Fruit fly (Drosophila melanogaster) whole organism, wandering third instar larva: ENCODE results near the gene Arf1.
A peak's percentile ranks its signal among the peaks of the same experiment; 100 is the strongest.

Experiments used
- Abd-B ChIP-seq: fragments of >200 bp; optimal IDR thresholded peaks from 2 replicates; lab custom pipeline; 2017; ENCODE audit warnings: missing biosample characterization, missing genetic modification characterization
- CG32264 ChIP-seq: fragments of 200-800 bp; sonication (Bioruptor generic); optimal IDR thresholded peaks from 2 replicates; lab custom pipeline; 2016; ENCODE audit warnings: missing biosample characterization, missing genetic modification characterization
- CG9705 ChIP-seq: fragments of 200-800 bp; sonication (Bioruptor generic); optimal IDR thresholded peaks from 2 replicates; lab custom pipeline; 2018; ENCODE audit warnings: missing biosample characterization, mild to moderate bottlenecking, missing genetic modification characterization
- CrebA ChIP-seq: fragments of 200-800 bp; sonication (Bioruptor generic); optimal IDR thresholded peaks from 2 replicates; lab custom pipeline; 2016; ENCODE audit warnings: missing biosample characterization, mild to moderate bottlenecking, missing genetic modification characterization, borderline replicate concordance
- Dfd ChIP-seq: fragments of >200 bp; optimal IDR thresholded peaks from 2 replicates; lab custom pipeline; 2017; ENCODE audit warnings: missing biosample characterization, missing genetic modification characterization
- Dif ChIP-seq: fragments of 200-275, 200-300 bp; sonication (Bioruptor generic); optimal IDR thresholded peaks from 2 replicates; lab custom pipeline; 2018; ENCODE audit warnings: missing biosample characterization, missing genetic modification characterization; ENCODE audit not compliant: partially characterized antibody
- GATAd ChIP-seq: sonication (Bioruptor generic); optimal IDR thresholded peaks from 2 replicates; lab custom pipeline; 2016; ENCODE audit warnings: missing biosample characterization, missing genetic modification characterization
- HLH106 ChIP-seq: fragments of 200-800 bp; optimal IDR thresholded peaks from 3 replicates; lab custom pipeline; 2019; ENCODE audit warnings: missing biosample characterization, mild to moderate bottlenecking, missing genetic modification characterization, moderate library complexity
- Hnf4 ChIP-seq: fragments of 200-800 bp; sonication (Bioruptor generic); optimal IDR thresholded peaks from 2 replicates; lab custom pipeline; 2016; ENCODE audit warnings: missing biosample characterization, mild to moderate bottlenecking, missing genetic modification characterization
- Hr78 ChIP-seq: fragments of >200 bp; optimal IDR thresholded peaks from 2 replicates; lab custom pipeline; 2017; ENCODE audit warnings: missing biosample characterization, missing genetic modification characterization
- Hr83 ChIP-seq: fragments of 200-300 bp; sonication (Bioruptor generic); optimal IDR thresholded peaks from 2 replicates; lab custom pipeline; 2016; ENCODE audit warnings: missing biosample characterization, mild to moderate bottlenecking, missing genetic modification characterization, moderate library complexity; ENCODE audit not compliant: poor library complexity, severe bottlenecking
- Jra ChIP-seq: sonication (Bioruptor generic); optimal IDR thresholded peaks from 2 replicates; lab custom pipeline; 2016; ENCODE audit warnings: missing biosample characterization, missing genetic modification characterization
- Mio ChIP-seq: sonication (Bioruptor generic); optimal IDR thresholded peaks from 2 replicates; lab custom pipeline; 2016; ENCODE audit warnings: missing biosample characterization, missing genetic modification characterization
- Myc ChIP-seq: fragments of >200 bp; optimal IDR thresholded peaks from 2 replicates; lab custom pipeline; 2017
- N ChIP-seq: fragments of >200 bp; optimal IDR thresholded peaks from 2 replicates; lab custom pipeline; 2018; ENCODE audit warnings: missing biosample characterization, missing external identifiers, missing genetic modification characterization
- OdsH ChIP-seq: fragments of 200-800 bp; sonication (Bioruptor generic); optimal IDR thresholded peaks from 2 replicates; lab custom pipeline; 2016; ENCODE audit warnings: missing biosample characterization, mild to moderate bottlenecking, missing genetic modification characterization
- Rel ChIP-seq, 2 experiments: fragments of 200-800 bp; sonication (Bioruptor generic) in 1 of 2; optimal IDR thresholded peaks; 2 replicates in 1 of 2; 3 replicates in 1 of 2; lab custom pipeline; 2016 to 2019; ENCODE audit warnings: mild to moderate bottlenecking in 2 of 2, missing biosample characterization in 2 of 2, missing genetic modification characterization in 2 of 2, moderate library complexity in 1 of 2
- Sp1 ChIP-seq: fragments of 200-800 bp; sonication (Bioruptor generic); optimal IDR thresholded peaks from 3 replicates; lab custom pipeline; 2019; ENCODE audit warnings: missing biosample characterization, mild to moderate bottlenecking, missing genetic modification characterization, moderate library complexity
- Vsx2 ChIP-seq: fragments of 200-300, 225-300 bp; sonication (Bioruptor generic); optimal IDR thresholded peaks from 2 replicates; lab custom pipeline; 2018; ENCODE audit warnings: missing biosample characterization, missing genetic modification characterization; ENCODE audit not compliant: partially characterized antibody
- br ChIP-seq: fragments of 200-800 bp; sonication (Bioruptor generic); optimal IDR thresholded peaks from 2 replicates; lab custom pipeline; 2016; ENCODE audit warnings: missing biosample characterization, missing genetic modification characterization
- brk ChIP-seq: fragments of 200-800 bp; sonication (Bioruptor generic); optimal IDR thresholded peaks from 2 replicates; lab custom pipeline; 2016; ENCODE audit warnings: missing biosample characterization, mild to moderate bottlenecking, missing genetic modification characterization
- dl ChIP-seq, 2 experiments: fragments of 175-275, 200-275 bp in 1 of 2; fragments of 200-275 bp in 1 of 2; sonication (Bioruptor generic); optimal IDR thresholded peaks; lab custom pipeline; 2018; ENCODE audit warnings: mild to moderate bottlenecking in 2 of 2, missing biosample characterization in 2 of 2, missing genetic modification characterization in 2 of 2, moderate library complexity in 2 of 2; ENCODE audit not compliant: partially characterized antibody in 2 of 2, insufficient read depth in 1 of 2
- dmrt93B ChIP-seq: fragments of 200-800 bp; sonication (Bioruptor generic); optimal IDR thresholded peaks from 2 replicates; lab custom pipeline; 2018; ENCODE audit warnings: missing biosample characterization, mild to moderate bottlenecking, missing genetic modification characterization
- dsf ChIP-seq: sonication (Bioruptor generic); optimal IDR thresholded peaks from 2 replicates; lab custom pipeline; 2016; ENCODE audit warnings: missing biosample characterization, missing genetic modification characterization, borderline replicate concordance
- ey ChIP-seq: fragments of 200-800 bp; sonication (Bioruptor generic); optimal IDR thresholded peaks from 2 replicates; lab custom pipeline; 2016; ENCODE audit warnings: missing biosample characterization, missing genetic modification characterization
- foxo ChIP-seq, 2 experiments: fragments of 200-800 bp; sonication (Bioruptor generic); optimal IDR thresholded peaks; 2 replicates in 1 of 2; 3 replicates in 1 of 2; lab custom pipeline; 2016 to 2017; ENCODE audit warnings: missing biosample characterization in 2 of 2, missing genetic modification characterization in 2 of 2
- fru ChIP-seq: fragments of 200-800 bp; sonication (Bioruptor generic); optimal IDR thresholded peaks from 3 replicates; lab custom pipeline; 2016; ENCODE audit warnings: missing biosample characterization, mild to moderate bottlenecking, missing genetic modification characterization
- h ChIP-seq: fragments of 200-800 bp; sonication (Bioruptor generic); optimal IDR thresholded peaks from 3 replicates; lab custom pipeline; 2016; ENCODE audit warnings: missing biosample characterization, mild to moderate bottlenecking, missing genetic modification characterization
- jim ChIP-seq: fragments of 175-275, 200-325 bp; sonication (Bioruptor generic); optimal IDR thresholded peaks from 2 replicates; lab custom pipeline; 2016; ENCODE audit warnings: missing biosample characterization, mild to moderate bottlenecking, missing genetic modification characterization
- lola ChIP-seq: fragments of >200 bp; optimal IDR thresholded peaks from 2 replicates; lab custom pipeline; 2017; ENCODE audit warnings: missing biosample characterization, missing genetic modification characterization
- pan ChIP-seq: fragments of >200 bp; optimal IDR thresholded peaks from 2 replicates; lab custom pipeline; 2017
- psq ChIP-seq: fragments of 200-800 bp; sonication (Bioruptor generic); optimal IDR thresholded peaks from 3 replicates; lab custom pipeline; 2017; ENCODE audit warnings: missing biosample characterization, mild to moderate bottlenecking, missing genetic modification characterization, moderate library complexity
- rgr ChIP-seq: fragments of 200-800 bp; sonication (Bioruptor generic); optimal IDR thresholded peaks from 3 replicates; lab custom pipeline; 2016; ENCODE audit warnings: missing biosample characterization, mild to moderate bottlenecking, missing genetic modification characterization
- sage ChIP-seq: fragments of 200-800 bp; sonication (Bioruptor generic); optimal IDR thresholded peaks from 2 replicates; lab custom pipeline; 2016; ENCODE audit warnings: missing biosample characterization, mild to moderate bottlenecking, missing genetic modification characterization
- sv ChIP-seq: fragments of 200-800 bp; sonication (Bioruptor generic); optimal IDR thresholded peaks from 3 replicates; lab custom pipeline; 2016; ENCODE audit warnings: missing biosample characterization, missing genetic modification characterization
- tai ChIP-seq: sonication (Bioruptor generic); optimal IDR thresholded peaks from 2 replicates; lab custom pipeline; 2016; ENCODE audit warnings: missing biosample characterization, missing genetic modification characterization
- usp ChIP-seq: fragments of >200 bp; optimal IDR thresholded peaks from 2 replicates; lab custom pipeline; 2017; ENCODE audit warnings: missing biosample characterization, missing genetic modification characterization
- woc ChIP-seq: sonication (Bioruptor generic); optimal IDR thresholded peaks from 2 replicates; lab custom pipeline; 2016; ENCODE audit warnings: missing biosample characterization, mild to moderate bottlenecking, missing genetic modification characterization

Gene Arf1

DNA sequence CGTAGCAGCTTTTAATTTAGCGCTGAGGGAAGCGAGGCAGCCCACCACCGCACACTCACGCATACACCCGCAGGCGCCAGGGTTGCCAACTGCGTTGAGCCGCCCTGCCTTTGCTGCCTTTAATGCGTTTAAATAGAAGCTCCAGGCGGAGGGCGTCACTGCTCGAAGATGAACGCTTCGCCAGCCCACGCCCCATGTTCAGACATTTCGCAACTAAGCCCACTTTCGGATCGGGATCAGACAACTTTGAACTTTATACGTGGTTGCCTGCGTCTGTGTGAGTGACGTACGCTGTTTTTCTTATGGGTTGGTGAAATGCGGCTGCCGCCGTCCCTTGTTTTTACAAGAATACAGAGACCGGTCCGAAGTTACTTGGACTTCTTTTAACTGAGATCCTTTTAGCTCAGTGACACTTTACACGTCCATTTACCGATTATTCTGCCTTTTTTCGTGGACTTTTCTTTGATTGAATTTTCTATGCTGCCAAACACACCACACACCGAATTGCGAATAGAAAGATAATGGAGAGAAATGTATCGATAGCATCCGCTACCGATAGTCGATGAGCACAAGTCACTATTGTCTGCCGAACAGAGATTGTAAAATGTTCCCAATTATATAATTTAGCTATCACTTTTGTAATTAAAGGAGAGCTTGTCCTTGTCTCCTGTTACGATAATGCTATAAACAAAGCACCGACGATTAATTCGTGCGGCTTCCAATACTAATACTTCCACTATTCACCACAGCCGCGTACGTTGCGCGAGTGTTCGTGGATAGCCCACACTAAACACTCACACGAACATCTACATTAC is 794 bp downstream of the Arf1 start:
- TF ChIP-seq CG32264 (GFP tag; lab: Kevin White, UChicago) (no peak), OdsH (GFP tag; lab: Kevin White, UChicago) (no peak), Dfd (GFP tag; lab: Kevin White, UChicago) (no peak), tai (GFP tag; lab: Kevin White, UChicago) (no peak), Dif (GFP tag; lab: Kevin White, UChicago) (no peak), Mio (GFP tag; lab: Kevin White, UChicago) (no peak), sage (no peak), rgr (GFP tag; lab: Kevin White, UChicago) (no peak), h (GFP tag; lab: Kevin White, UChicago) (peak; percentile 33), CG9705 (GFP tag; lab: Kevin White, UChicago) (no peak), jim (GFP tag; lab: Kevin White, UChicago) (no peak), psq (GFP tag; lab: Kevin White, UChicago) (peak; percentile 74), sv (GFP tag; lab: Kevin White, UChicago) (no peak), pan (lab: Kevin White, UChicago) (no peak), Rel (GFP tag; optimal IDR thresholded peaks at IDR 0.05; lab: Kevin White, UChicago) (no peak), Rel (tag; optimal IDR thresholded peaks at IDR 0.05; lab: Kevin White, UChicago) (no peak), ey (GFP tag; lab: Kevin White, UChicago) (no peak), Hnf4 (peak; percentile 42), N (GFP tag; lab: Kevin White, UChicago) (peak; percentile 37), HLH106 (peak; percentile 3), dl (GFP tag; optimal IDR thresholded peaks at IDR 0.05; lab: Kevin White, UChicago; ENCODE audit: insufficient read depth in 1 of 2, partially characterized antibody in 2 of 2) (no peak), lola (GFP tag; lab: Kevin White, UChicago) (no peak), br (GFP tag; lab: Kevin White, UChicago) (peak; percentile 9), Abd-B (no peak), Myc (peak; percentile 60), Jra (GFP tag; lab: Kevin White, UChicago) (no peak), Hr83 (no peak), usp (no peak), GATAd (GFP tag; lab: Kevin White, UChicago) (no peak), Hr78 (GFP tag; lab: Kevin White, UChicago) (no peak), foxo (GFP tag; optimal IDR thresholded peaks at IDR 0.05; lab: Kevin White, UChicago) (peak in 1 of 2 experiments; percentile 26), fru (GFP tag; lab: Kevin White, UChicago) (no peak), Vsx2 (no peak), CrebA (no peak), dmrt93B (GFP tag; lab: Kevin White, UChicago) (no peak), dsf (GFP tag; lab: Kevin White, UChicago) (no peak), brk (peak; percentile 49), Sp1 (GFP tag; lab: Kevin White, UChicago) (peak; percentile 2), woc (GFP tag; lab: Kevin White, UChicago) (no peak)
- TF ChIP-seq, all 38 proteins: peak for 10

DNA sequence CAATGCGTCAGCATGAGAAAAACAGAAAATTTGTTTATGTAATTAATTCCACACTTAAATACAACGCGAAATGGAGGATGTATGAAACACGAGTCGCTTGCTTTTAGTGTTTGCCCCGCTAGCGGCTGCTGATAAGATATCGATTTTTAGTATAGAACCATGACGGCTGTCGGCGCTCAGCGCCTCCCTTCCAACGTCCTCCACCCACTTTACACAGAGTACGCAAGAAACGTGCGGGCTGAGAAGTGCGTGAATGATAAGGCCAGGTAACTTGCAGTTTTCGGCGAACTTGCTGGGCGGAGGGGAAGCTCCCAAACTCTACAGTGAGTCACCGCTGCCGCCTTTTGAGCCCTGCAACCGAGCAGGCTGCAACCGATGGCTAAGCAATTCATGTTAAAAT is 1.7 kb downstream of the Arf1 start:
- TF ChIP-seq Rel (GFP tag; optimal IDR thresholded peaks at IDR 0.05; lab: Kevin White, UChicago), result no peak
- TF ChIP-seq Rel (tag; optimal IDR thresholded peaks at IDR 0.05; lab: Kevin White, UChicago), result peak; percentile 4
- TF ChIP-seq Vsx2, result no peak
- TF ChIP-seq jim (GFP tag; lab: Kevin White, UChicago), result no peak
- peak; percentile 11 for TF ChIP-seq Jra (GFP tag; lab: Kevin White, UChicago)
- TF ChIP-seq tai (GFP tag; lab: Kevin White, UChicago), result no peak
- TF ChIP-seq, all 38 proteins: peak for 2
